Fruit fly (Drosophila melanogaster) whole organism, embryonic: ENCODE data around the gene CG9288.

Source experiments
- Aef1 ChIP-seq: fragments of 200-800 bp; sonication (Bioruptor generic); IDR thresholded peaks from 3 replicates; pipeline ENCODE4 v1.3.6; 2022; ENCODE audit warnings: missing biosample characterization, missing genetic modification characterization
- Atf3 ChIP-seq: fragments of 200-800 bp; sonication (Bioruptor generic); optimal IDR thresholded peaks from 3 replicates; lab custom pipeline; 2016; ENCODE audit warnings: missing biosample characterization, missing genetic modification characterization
- CG12744 ChIP-seq: fragments of 200-800 bp; sonication (Bioruptor generic); optimal IDR thresholded peaks from 2 replicates; lab custom pipeline; 2016; ENCODE audit warnings: missing biosample characterization, missing genetic modification characterization
- CG13287 ChIP-seq: fragments of 200-800 bp; sonication (Bioruptor generic); IDR thresholded peaks from 2 replicates; pipeline ENCODE4 v1.3.6; 2022; ENCODE audit warnings: missing biosample characterization, missing genetic modification characterization; ENCODE audit not compliant: partially characterized antibody
- CG13296 ChIP-seq: fragments of 200-800 bp; sonication (Bioruptor generic); optimal IDR thresholded peaks from 3 replicates; lab custom pipeline; 2018; ENCODE audit warnings: missing biosample characterization, mild to moderate bottlenecking, missing genetic modification characterization
- CG17186 ChIP-seq: fragments of 200-800 bp; sonication (Bioruptor generic); optimal IDR thresholded peaks from 3 replicates; lab custom pipeline; 2017; ENCODE audit warnings: missing biosample characterization, missing genetic modification reagents, missing genetic modification characterization
- CG34224 ChIP-seq: fragments of 200-800 bp; sonication (Bioruptor generic); IDR thresholded peaks from 3 replicates; pipeline ENCODE4 v1.3.6; 2022; ENCODE audit warnings: missing biosample characterization, missing genetic modification characterization; ENCODE audit not compliant: partially characterized antibody
- CG34422 ChIP-seq: fragments of 200-800 bp; sonication (Bioruptor generic); IDR thresholded peaks from 3 replicates; pipeline ENCODE4 v1.3.6; 2022; ENCODE audit warnings: missing biosample characterization, missing genetic modification characterization
- CG4360 ChIP-seq: fragments of 200-800 bp; sonication (Bioruptor generic); IDR thresholded peaks from 2 replicates; pipeline ENCODE4 v1.3.6; 2022; ENCODE audit warnings: missing biosample characterization, missing genetic modification characterization
- CG4854 ChIP-seq: fragments of 200-800 bp; sonication (Bioruptor generic); optimal IDR thresholded peaks from 2 replicates; lab custom pipeline; 2016; ENCODE audit warnings: missing biosample characterization, missing genetic modification characterization, inconsistent platforms
- CG8089 ChIP-seq: fragments of 200-800 bp; sonication (Bioruptor generic); optimal IDR thresholded peaks from 3 replicates; lab custom pipeline; 2016; ENCODE audit warnings: missing biosample characterization, missing genetic modification characterization
- Doc3 ChIP-seq: fragments of 200-800 bp; sonication (Bioruptor generic); IDR thresholded peaks from 3 replicates; pipeline ENCODE4 v1.3.6; 2022; ENCODE audit warnings: missing biosample characterization, missing genetic modification characterization; ENCODE audit not compliant: partially characterized antibody
- Gug ChIP-seq: fragments of 200-800 bp; sonication (Bioruptor generic); IDR thresholded peaks from 4 replicates; pipeline ENCODE4 v1.3.6; 2022; ENCODE audit warnings: missing biosample characterization, missing genetic modification characterization
- Hand ChIP-seq: fragments of 200-800 bp; sonication (Bioruptor generic); optimal IDR thresholded peaks from 2 replicates; lab custom pipeline; 2017; ENCODE audit warnings: mild to moderate bottlenecking, missing biosample characterization, missing genetic modification reagents, missing genetic modification characterization
- Kr ChIP-seq: fragments of 200-800 bp; sonication (Bioruptor generic); optimal IDR thresholded peaks from 2 replicates; lab custom pipeline; 2017; ENCODE audit warnings: missing biosample characterization, mild to moderate bottlenecking, missing genetic modification characterization
- MBD-R2 ChIP-seq: fragments of 200-800 bp; sonication (Bioruptor generic); IDR thresholded peaks from 2 replicates; pipeline ENCODE4 v1.3.6; 2022; ENCODE audit warnings: missing biosample characterization, missing genetic modification characterization
- MESR4 ChIP-seq: fragments of 200-800 bp; sonication (Bioruptor generic); optimal IDR thresholded peaks from 2 replicates; lab custom pipeline; 2018; ENCODE audit warnings: missing biosample characterization, mild to moderate bottlenecking, missing genetic modification characterization, moderate library complexity
- Max ChIP-seq: fragments of 200-800 bp; sonication (Bioruptor generic); optimal IDR thresholded peaks from 2 replicates; lab custom pipeline; 2016; ENCODE audit warnings: missing biosample characterization, mild to moderate bottlenecking, missing genetic modification characterization
- NC2α ChIP-seq: fragments of 200-800 bp; sonication (Bioruptor generic); optimal IDR thresholded peaks from 2 replicates; lab custom pipeline; 2016; ENCODE audit warnings: missing biosample characterization, missing genetic modification characterization
- Neu2 ChIP-seq: fragments of 200-800 bp; sonication (Bioruptor generic); optimal IDR thresholded peaks from 3 replicates; lab custom pipeline; 2016; ENCODE audit warnings: missing biosample characterization, missing genetic modification characterization, borderline replicate concordance
- ase ChIP-seq: fragments of 200-800 bp; sonication (Bioruptor generic); IDR thresholded peaks from 3 replicates; pipeline ENCODE4 v1.3.6; 2022; ENCODE audit warnings: missing biosample characterization, missing genetic modification characterization
- cad ChIP-seq: fragments of >200 bp; optimal IDR thresholded peaks from 2 replicates; lab custom pipeline; 2017; ENCODE audit warnings: missing biosample characterization, missing genetic modification characterization
- cg ChIP-seq: fragments of 200-800 bp; sonication (Bioruptor generic); optimal IDR thresholded peaks from 3 replicates; lab custom pipeline; 2019; ENCODE audit warnings: missing biosample characterization, mild to moderate bottlenecking, missing genetic modification characterization, moderate library complexity
- chn ChIP-seq: fragments of 200-800 bp; sonication (Bioruptor generic); optimal IDR thresholded peaks from 2 replicates; lab custom pipeline; 2016; ENCODE audit warnings: missing biosample characterization, missing genetic modification characterization
- croc ChIP-seq: fragments of 200-800 bp; sonication (Bioruptor generic); conservative IDR thresholded peaks from 3 replicates; pipeline ENCODE4 v1.3.6; 2022; ENCODE audit warnings: missing biosample characterization, missing genetic modification characterization
- crp ChIP-seq, 2 experiments: fragments of 200-800 bp; sonication (Bioruptor generic); optimal IDR thresholded peaks; 2 replicates in 1 of 2; 3 replicates in 1 of 2; lab custom pipeline; 2017; ENCODE audit warnings: missing biosample characterization in 2 of 2, missing genetic modification characterization in 2 of 2, mild to moderate bottlenecking in 1 of 2, moderate library complexity in 1 of 2
- cwo ChIP-seq: fragments of 200-800 bp; sonication (Bioruptor generic); optimal IDR thresholded peaks from 3 replicates; lab custom pipeline; 2017; ENCODE audit warnings: missing biosample characterization, missing genetic modification characterization, mild to moderate bottlenecking, moderate library complexity, missing genetic modification reagents
- danr ChIP-seq: fragments of 200-800 bp; sonication (Bioruptor generic); IDR thresholded peaks from 2 replicates; pipeline ENCODE4 v1.3.6; 2022; ENCODE audit warnings: missing biosample characterization, missing genetic modification characterization
- dm ChIP-seq: fragments of 200-800 bp; sonication (Bioruptor generic); optimal IDR thresholded peaks from 3 replicates; lab custom pipeline; 2016; ENCODE audit warnings: missing biosample characterization, missing genetic modification characterization
- gcm2 ChIP-seq: fragments of 200-800 bp; sonication (Bioruptor generic); optimal IDR thresholded peaks from 2 replicates; lab custom pipeline; 2016; ENCODE audit warnings: missing biosample characterization, missing genetic modification characterization
- ind ChIP-seq: fragments of 200-800 bp; sonication (Bioruptor generic); optimal IDR thresholded peaks from 3 replicates; lab custom pipeline; 2016; ENCODE audit warnings: missing biosample characterization, missing genetic modification characterization
- kah ChIP-seq: fragments of 200-800 bp; sonication (Bioruptor generic); optimal IDR thresholded peaks from 2 replicates; lab custom pipeline; 2018; ENCODE audit warnings: missing biosample characterization, mild to moderate bottlenecking, missing genetic modification characterization
- pho ChIP-seq: fragments of 200-800 bp; sonication (Bioruptor generic); optimal IDR thresholded peaks from 2 replicates; lab custom pipeline; 2016; ENCODE audit warnings: missing biosample characterization, missing genetic modification characterization
- pzg ChIP-seq: fragments of 200-800 bp; sonication (Bioruptor generic); optimal IDR thresholded peaks from 3 replicates; lab custom pipeline; 2018; ENCODE audit warnings: missing biosample characterization, mild to moderate bottlenecking, missing genetic modification characterization, moderate library complexity
- repo ChIP-seq: fragments of 200-800 bp; sonication (Bioruptor generic); optimal IDR thresholded peaks from 2 replicates; lab custom pipeline; 2016; ENCODE audit warnings: missing biosample characterization, missing genetic modification characterization
- scrt ChIP-seq: fragments of 200-800 bp; sonication (Bioruptor generic); optimal IDR thresholded peaks from 2 replicates; lab custom pipeline; 2018; ENCODE audit warnings: missing biosample characterization, mild to moderate bottlenecking, missing genetic modification characterization, moderate library complexity
- sd ChIP-seq: fragments of 200-800 bp; sonication (Bioruptor generic); optimal IDR thresholded peaks from 3 replicates; lab custom pipeline; 2018; ENCODE audit warnings: missing biosample characterization, mild to moderate bottlenecking, missing genetic modification characterization, moderate library complexity
- stwl ChIP-seq: fragments of 200-800 bp; sonication (Bioruptor generic); optimal IDR thresholded peaks from 3 replicates; lab custom pipeline; 2018; ENCODE audit warnings: missing biosample characterization, mild to moderate bottlenecking, missing genetic modification characterization, moderate library complexity
- twi ChIP-seq: fragments of 200-800 bp; optimal IDR thresholded peaks from 2 replicates; lab custom pipeline; 2019; ENCODE audit warnings: missing biosample characterization, mild to moderate bottlenecking, missing genetic modification characterization, moderate library complexity
- unc-4 ChIP-seq: fragments of 200-800 bp; sonication (Bioruptor generic); IDR thresholded peaks from 2 replicates; pipeline ENCODE4 v1.3.6; 2022; ENCODE audit warnings: missing biosample characterization, missing genetic modification characterization; ENCODE audit not compliant: partially characterized antibody
- wor ChIP-seq: fragments of 200-800 bp; sonication (Bioruptor generic); IDR thresholded peaks from 2 replicates; pipeline ENCODE4 v1.3.6; 2022; ENCODE audit warnings: missing biosample characterization, missing genetic modification characterization
- zf30C ChIP-seq: fragments of 200-800 bp; sonication (Bioruptor generic); optimal IDR thresholded peaks from 3 replicates; lab custom pipeline; 2018; ENCODE audit warnings: missing biosample characterization, mild to moderate bottlenecking, missing genetic modification characterization

The CG9288 gene

DNA sequence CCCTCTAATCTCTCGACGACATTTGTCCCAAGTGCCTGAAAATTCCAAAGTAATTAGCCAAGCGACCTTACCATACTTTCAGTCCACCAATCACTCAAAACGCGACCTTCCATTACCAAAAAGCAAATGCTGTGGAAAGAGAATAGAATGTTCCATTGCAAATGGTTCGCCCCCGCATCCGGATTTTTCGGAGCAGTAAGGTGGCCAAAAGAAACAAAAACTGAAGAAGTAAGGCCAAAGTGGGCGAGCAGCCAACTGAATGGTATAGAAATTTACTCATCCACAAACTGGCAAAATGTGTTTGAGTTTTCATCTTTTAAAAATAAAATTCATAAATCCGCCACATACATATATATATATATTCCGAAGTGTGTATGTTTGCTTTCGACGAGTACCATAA, 6.1 kb upstream of the CG9288 start (continued):
- no peak for TF ChIP-seq ase (GFP tag; lab: Robert Waterston, UW)
- peak; percentile 59 for TF ChIP-seq sd (tag; lab: Kevin White, UChicago)

DNA sequence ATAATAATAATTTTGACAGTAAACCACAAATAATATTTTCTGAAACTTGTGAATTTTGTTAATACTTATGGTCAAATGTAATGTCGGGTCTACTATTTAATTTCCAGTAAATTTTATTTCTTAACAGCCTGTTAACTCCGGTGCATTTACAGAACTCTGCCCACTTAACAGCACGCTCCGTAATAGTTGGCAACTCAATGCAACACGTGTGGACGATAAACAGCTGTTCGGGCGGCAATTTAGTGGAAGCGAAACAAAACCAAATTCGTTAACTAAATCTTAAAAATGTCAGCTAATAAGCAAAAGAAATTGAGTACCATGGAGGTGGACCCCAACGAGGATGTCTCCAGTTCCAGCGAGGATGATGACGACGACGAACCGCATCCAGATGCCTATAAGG, 1.3 kb downstream of the CG9288 start, which contains the start of gene CG9286:
Gene CG9286, plus strand, starts transcription at position 196 of the 400 bp plus-strand sequence.
- no peak for TF ChIP-seq CG12744 (GFP tag; lab: Kevin White, UChicago)
- no peak for TF ChIP-seq cad (GFP tag; lab: Kevin White, UChicago)
- TF ChIP-seq ind (GFP tag; lab: Kevin White, UChicago), result no peak
- TF ChIP-seq Doc3 (GFP tag; lab: Robert Waterston, UW), result no peak
- peak; percentile 6 for TF ChIP-seq stwl (tag; lab: Kevin White, UChicago)
- peak; percentile 40 for TF ChIP-seq twi (tag; lab: Kevin White, UChicago)
- no peak for TF ChIP-seq cg (GFP tag; lab: Kevin White, UChicago)
- TF ChIP-seq crp (GFP tag; optimal IDR thresholded peaks at IDR 0.05; lab: Kevin White, UChicago), result peak in 1 of 2 experiments; percentile 83
- TF ChIP-seq dm, result peak; percentile 72
- no peak for TF ChIP-seq chn
- peak; percentile 30; the same call in 1 of the 2 replicates for TF ChIP-seq CG13287 (GFP tag; lab: Robert Waterston, UW)
- TF ChIP-seq Aef1, result no peak
- peak; percentile 80 for TF ChIP-seq cwo (GFP tag; lab: Kevin White, UChicago)
- peak; percentile 33 for TF ChIP-seq pzg (GFP tag; lab: Kevin White, UChicago)
- peak; percentile 14 for TF ChIP-seq MESR4
- TF ChIP-seq danr, result no peak
- TF ChIP-seq unc-4 (GFP tag; lab: Robert Waterston, UW), result peak; percentile 17; the same call in 1 of the 2 replicates
- TF ChIP-seq CG34224, result 0 out of 3 replicates have a peak, but pooled peaks have one; percentile 21
- TF ChIP-seq croc (GFP tag; lab: Robert Waterston, UW), result no peak
- peak; percentile 78 for TF ChIP-seq Max (GFP tag; lab: Kevin White, UChicago)
- no peak for TF ChIP-seq repo
- TF ChIP-seq Neu2 (GFP tag; lab: Kevin White, UChicago), result peak; percentile 37
- TF ChIP-seq CG17186 (GFP tag; lab: Kevin White, UChicago), result peak; percentile 6
- no peak for TF ChIP-seq Kr (GFP tag; lab: Kevin White, UChicago)
- peak; percentile 85 for TF ChIP-seq kah
- TF ChIP-seq CG34422 (GFP tag; lab: Robert Waterston, UW), result peak; percentile 42; the same call in 1 of the 3 replicates
- no peak for TF ChIP-seq NC2α (GFP tag; lab: Kevin White, UChicago)
- TF ChIP-seq CG4854 (GFP tag; lab: Kevin White, UChicago), result peak; percentile 69
- TF ChIP-seq CG4360 (GFP tag; lab: Robert Waterston, UW), result 0 out of 2 replicates have a peak, but pooled peaks have one; percentile 15
- TF ChIP-seq Gug (GFP tag; lab: Robert Waterston, UW), result no peak
- TF ChIP-seq pho (GFP tag; lab: Kevin White, UChicago), result no peak
- TF ChIP-seq MBD-R2 (GFP tag; lab: Robert Waterston, UW), result peak; percentile 57; the same call in 1 of the 2 replicates
- TF ChIP-seq CG8089 (GFP tag; lab: Kevin White, UChicago), result no peak
- TF ChIP-seq scrt (GFP tag; lab: Kevin White, UChicago), result peak; percentile 34
- TF ChIP-seq zf30C (GFP tag; lab: Kevin White, UChicago), result peak; percentile 20
- TF ChIP-seq gcm2 (GFP tag; lab: Kevin White, UChicago), result no peak
- no peak for TF ChIP-seq CG13296 (GFP tag; lab: Kevin White, UChicago)
- no peak for TF ChIP-seq Hand
- no peak for TF ChIP-seq Atf3
- no peak for TF ChIP-seq wor (GFP tag; lab: Robert Waterston, UW)
